Fruit fly (Drosophila melanogaster) whole organism: ENCODE data around the gene mor.

ENCODE experiments used
- CG8478 ChIP-seq: fragments of >200 bp; optimal IDR thresholded peaks from 2 replicates; lab custom pipeline; 2018; ENCODE audit warnings: inconsistent platforms
- Dll ChIP-seq: fragments of >200 bp; optimal IDR thresholded peaks from 2 replicates; lab custom pipeline; 2017
- EcR ChIP-seq, 2 experiments: fragments of >200 bp; optimal IDR thresholded peaks; 2 replicates each; lab custom pipeline; 2017; ENCODE audit warnings: missing biosample characterization in 2 of 2, missing genetic modification characterization in 2 of 2, missing genetic modification reagents in 2 of 2
- pan ChIP-seq: fragments of >200 bp; optimal IDR thresholded peaks from 2 replicates; lab custom pipeline; 2017
- psq ChIP-seq: fragments of >200 bp; optimal IDR thresholded peaks from 2 replicates; lab custom pipeline; 2017
- usp ChIP-seq: fragments of >200 bp; optimal IDR thresholded peaks from 2 replicates; lab custom pipeline; 2017; ENCODE audit warnings: missing biosample characterization, missing genetic modification characterization, mixed read lengths

The mor gene

DNA sequence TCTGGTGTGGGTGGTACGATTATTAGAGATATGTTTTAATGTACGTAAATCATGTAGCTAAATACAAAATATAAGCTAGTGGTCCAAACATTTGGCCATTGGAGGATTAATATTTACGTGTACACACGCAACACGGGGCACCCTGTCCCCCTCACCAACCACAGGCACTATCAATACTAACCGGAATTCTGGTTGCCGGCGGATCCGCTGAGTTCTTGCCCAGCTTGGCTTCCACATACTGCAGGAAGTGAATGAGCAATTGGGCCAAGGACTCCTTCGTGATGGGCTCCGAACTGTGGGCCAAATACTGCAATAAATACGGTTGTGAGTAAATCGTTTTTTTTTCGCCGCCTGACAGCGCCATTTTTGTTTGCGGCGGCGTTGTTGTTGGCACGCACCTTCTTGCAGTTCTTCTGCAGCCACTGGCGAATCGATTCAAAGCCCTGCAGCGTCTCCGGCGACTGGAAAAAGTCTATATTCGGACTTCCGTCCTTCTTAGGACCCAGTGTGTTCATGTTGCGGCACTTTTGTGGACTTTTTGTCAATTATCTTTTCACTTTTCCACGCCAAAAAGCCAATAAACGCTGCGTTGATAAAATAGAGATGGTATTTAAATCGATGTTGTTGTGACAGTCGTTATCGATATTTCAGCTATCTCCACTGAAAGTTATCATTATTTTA, at the start of gene mor:
mor (minus strand) TSS at position 616 of the 681 bp plus-strand sequence.
- peak; percentile 32 for TF ChIP-seq Dll (lab: Kevin White, UChicago)
- no peak for TF ChIP-seq usp
- no peak for TF ChIP-seq EcR (GFP tag; optimal IDR thresholded peaks at IDR 0.05; lab: Kevin White, UChicago)

DNA sequence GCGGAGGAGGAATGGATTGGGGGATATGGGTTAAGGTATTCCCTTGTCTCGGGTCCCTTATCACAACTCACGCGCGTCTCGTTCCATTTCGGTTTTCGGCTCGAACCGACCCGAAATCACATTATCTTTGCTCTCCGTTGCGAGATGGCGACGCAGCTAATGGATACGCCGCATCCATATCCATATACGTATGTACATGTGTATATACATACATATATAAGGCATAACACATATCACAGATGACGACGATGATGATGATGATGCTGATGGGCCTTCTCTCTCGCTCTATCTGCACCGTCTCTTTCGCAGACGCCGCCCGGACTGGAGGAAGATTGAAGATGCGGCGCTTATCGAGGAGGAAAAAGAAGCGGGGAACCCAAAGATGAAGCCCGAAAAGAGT, 49.3 kb upstream of the mor start:
- TF ChIP-seq EcR (GFP tag; optimal IDR thresholded peaks at IDR 0.05; lab: Kevin White, UChicago) (no peak), psq (lab: Kevin White, UChicago) (no peak), CG8478 (lab: Kevin White, UChicago) (no peak), Dll (lab: Kevin White, UChicago) (no peak), usp (no peak), pan (lab: Kevin White, UChicago) (no peak)

DNA sequence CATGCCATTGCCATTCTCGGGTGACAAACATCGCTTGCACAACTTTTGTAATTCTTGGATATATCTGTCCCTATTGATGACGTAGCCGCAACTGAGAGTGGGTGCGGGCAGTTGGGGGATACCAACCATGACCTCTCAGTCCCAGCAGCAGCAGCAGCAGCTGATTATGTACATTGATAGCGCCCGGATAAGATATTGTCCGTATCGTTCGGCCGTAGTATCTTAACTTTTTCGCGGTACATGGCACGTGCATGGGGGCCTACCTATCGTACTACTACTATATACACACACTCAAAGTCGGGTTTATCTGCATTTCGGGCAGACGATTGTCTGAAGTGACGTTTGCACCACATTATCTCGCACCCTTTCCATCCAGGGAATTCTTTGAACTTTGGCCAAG, 41.9 kb upstream of the mor start:
- TF ChIP-seq Dll (lab: Kevin White, UChicago) = no peak
- no peak for TF ChIP-seq CG8478 (lab: Kevin White, UChicago)
- TF ChIP-seq pan (lab: Kevin White, UChicago) = no peak
- no peak for TF ChIP-seq EcR (GFP tag; optimal IDR thresholded peaks at IDR 0.05; lab: Kevin White, UChicago)
- no peak for TF ChIP-seq usp
- no peak for TF ChIP-seq psq (lab: Kevin White, UChicago)

DNA sequence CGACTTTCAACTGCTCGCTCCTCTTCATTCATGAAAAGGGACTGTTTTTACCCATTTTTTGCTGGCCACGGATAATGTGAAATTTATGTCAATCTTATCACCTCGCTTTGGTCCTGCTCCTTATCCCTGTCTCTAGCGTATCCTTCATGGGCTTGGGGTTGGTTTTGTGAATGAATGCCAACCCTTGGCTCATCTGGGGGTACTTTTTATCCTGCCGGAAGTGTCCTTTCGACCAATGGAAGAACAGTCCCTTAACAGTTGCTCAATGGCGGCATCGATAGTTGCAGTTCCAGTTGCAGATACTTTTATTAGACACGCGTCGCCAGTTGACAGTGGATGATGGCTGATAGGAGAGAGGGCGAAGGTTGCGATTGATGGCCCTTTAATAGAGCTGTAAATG, 40.9 kb upstream of the mor start:
- TF ChIP-seq psq (lab: Kevin White, UChicago) (no peak), EcR (GFP tag; optimal IDR thresholded peaks at IDR 0.05; lab: Kevin White, UChicago) (no peak), Dll (lab: Kevin White, UChicago) (no peak), CG8478 (lab: Kevin White, UChicago) (no peak)

DNA sequence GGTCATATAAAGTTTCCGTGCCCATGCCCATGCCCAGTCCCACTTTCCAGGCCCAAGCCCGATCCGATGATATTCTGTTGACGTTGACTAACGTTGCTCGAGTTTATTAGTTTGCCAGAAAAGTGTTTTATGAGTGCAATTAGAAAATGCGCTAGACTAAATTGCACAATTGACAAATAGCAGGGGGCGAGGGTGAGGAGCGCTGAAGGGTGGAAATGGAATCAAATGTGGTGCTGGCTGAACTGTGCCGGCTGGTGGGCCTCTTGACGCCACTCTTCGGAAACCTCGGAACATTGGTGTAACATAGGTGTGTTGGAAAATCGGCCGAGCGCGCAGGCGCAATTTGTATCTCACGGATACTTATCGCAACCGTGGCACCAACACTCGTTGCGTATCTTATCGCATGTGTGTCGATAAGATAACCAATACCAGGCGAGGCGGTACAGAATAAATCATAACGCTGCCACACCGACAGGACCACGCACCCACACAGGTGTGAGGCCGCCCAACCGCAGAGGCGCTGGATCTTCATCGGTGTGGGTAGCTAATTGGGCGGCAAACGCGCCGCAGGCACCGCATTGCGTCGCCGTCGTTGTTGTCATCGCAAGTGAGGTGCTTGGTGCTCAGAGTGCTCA, 39.1 kb upstream of the mor start:
- TF ChIP-seq pan (lab: Kevin White, UChicago) (no peak), Dll (lab: Kevin White, UChicago) (no peak), usp (no peak), EcR (GFP tag; optimal IDR thresholded peaks at IDR 0.05; lab: Kevin White, UChicago) (no peak), psq (lab: Kevin White, UChicago) (no peak), CG8478 (lab: Kevin White, UChicago) (no peak)

DNA sequence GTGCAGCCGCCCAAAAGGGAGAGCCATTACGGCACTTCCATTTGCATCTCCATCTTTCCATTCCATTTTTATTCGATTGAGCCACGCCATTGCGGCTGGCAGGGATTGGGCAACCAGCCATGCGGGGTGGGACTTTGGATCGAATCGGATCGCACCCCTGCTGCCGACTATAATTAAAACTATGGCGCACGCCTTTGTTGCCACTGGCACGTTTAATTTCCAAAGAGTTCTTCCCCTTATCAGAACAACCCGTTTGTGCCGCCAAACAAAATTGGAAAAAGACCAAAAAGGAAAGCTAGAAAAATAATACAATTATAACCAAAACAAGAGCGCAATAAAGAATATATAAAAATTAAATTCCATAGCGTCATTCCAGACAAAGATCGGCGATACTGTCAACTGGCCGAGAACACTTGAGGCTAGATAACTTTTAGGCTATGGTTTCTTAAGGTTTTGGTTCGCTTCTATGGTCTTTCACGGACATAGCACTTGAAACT, 37.3 kb upstream of the mor start:
- no peak for TF ChIP-seq EcR (GFP tag; optimal IDR thresholded peaks at IDR 0.05; lab: Kevin White, UChicago)
- no peak for TF ChIP-seq Dll (lab: Kevin White, UChicago)
- no peak for TF ChIP-seq psq (lab: Kevin White, UChicago)

DNA sequence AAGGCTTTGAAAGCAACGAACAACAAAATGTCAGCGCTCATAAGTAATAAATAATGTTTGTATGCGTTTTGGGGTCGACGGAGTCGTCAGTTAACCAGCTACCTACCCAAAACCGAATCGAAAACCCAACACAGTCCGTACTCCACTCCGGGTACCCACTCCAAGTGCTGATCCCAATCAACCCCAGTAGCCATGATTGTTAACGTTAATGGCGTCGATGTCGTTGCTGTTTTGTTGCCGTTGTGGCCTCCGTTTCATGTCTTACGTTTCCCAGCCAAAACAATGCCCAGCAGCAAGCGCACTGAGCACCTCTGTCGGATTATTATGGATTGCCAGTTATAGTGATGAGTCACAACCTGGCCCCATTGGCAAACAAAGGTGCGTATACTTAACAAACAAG, 36.3 kb upstream of the mor start, which contains the start of gene GATAe:
GATAe (plus strand) TSS at position 76 of the 400 bp plus-strand sequence.
- TF ChIP-seq Dll (lab: Kevin White, UChicago) (no peak), EcR (GFP tag; optimal IDR thresholded peaks at IDR 0.05; lab: Kevin White, UChicago) (no peak), psq (lab: Kevin White, UChicago) (no peak), CG8478 (lab: Kevin White, UChicago) (no peak), usp (no peak), pan (lab: Kevin White, UChicago) (no peak)

DNA sequence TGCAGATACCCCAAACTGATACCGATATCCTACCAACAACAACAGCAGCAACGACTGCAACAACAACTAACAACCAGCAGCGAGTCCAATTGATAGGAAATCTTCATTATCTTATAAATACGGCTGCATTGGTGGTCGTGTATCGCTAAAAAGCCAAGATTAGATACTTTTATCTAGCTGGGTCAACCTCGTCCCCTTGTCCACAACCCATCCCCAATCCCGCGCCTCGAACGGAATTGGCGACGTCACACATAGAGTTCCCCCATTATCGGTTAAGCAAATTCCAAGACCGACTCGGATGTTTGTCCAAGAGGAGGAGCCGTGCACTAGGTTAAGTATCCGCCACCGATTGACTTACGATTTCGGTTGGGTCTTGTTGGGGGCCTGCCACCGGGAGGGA, 35.6 kb upstream of the mor start:
- TF ChIP-seq EcR (GFP tag; optimal IDR thresholded peaks at IDR 0.05; lab: Kevin White, UChicago) (no peak), usp (no peak)

DNA sequence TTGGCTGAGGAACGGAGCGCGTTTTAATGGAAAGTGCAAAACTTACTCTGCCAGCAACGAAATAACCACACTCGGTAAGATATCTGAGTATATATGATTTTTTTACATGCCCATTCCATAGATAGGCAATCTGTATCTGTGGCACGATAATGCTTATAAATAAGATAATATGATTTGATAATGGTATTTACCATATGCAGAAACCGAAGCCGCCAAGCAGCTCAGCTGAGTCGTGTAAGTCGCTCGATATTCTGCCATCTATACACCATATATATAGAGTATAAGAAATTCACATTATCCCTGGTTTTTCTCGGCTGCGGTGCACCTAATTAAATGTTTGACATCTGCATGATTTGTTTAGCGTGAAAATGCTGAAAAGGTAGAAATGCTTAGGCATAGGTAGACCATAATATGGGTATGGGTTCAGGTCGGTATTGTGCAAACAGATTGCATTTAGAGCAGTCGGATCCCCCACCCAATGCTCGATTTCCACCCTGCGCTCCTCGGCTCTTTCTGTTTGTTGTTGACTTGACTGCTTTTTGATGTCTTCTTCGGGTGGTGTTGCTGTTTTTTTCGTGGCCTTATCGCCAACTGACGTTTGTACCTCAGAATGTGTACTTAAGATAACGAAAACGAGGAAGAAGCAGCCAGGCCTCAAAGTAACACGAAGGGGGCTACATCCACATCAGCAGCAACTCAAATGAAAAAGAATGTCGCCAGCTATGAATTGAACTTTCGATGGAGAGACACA, 34.3 kb upstream of the mor start:
- TF ChIP-seq EcR (GFP tag; optimal IDR thresholded peaks at IDR 0.05; lab: Kevin White, UChicago) = no peak

DNA sequence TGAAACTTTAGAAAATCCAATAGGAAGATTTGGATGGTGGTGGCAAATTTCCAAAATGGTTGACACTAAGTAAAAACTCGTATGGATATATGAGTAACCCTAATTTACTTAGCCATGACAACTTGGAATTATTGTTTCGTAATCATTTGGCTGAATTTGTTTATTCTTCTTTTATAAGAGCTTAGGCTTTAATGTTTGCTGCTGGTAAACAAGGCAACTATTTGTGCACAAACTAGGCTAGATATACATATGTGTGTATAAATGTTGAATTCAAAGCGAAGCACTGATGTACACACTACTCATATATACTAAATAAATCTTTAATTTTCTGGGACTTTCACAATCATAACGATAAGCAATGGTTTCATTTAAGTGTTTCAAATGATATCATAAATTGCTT, 33.2 kb upstream of the mor start:
- TF ChIP-seq CG8478 (lab: Kevin White, UChicago) (no peak), pan (lab: Kevin White, UChicago) (no peak), EcR (GFP tag; optimal IDR thresholded peaks at IDR 0.05; lab: Kevin White, UChicago) (no peak), usp (no peak), psq (lab: Kevin White, UChicago) (no peak), Dll (lab: Kevin White, UChicago) (no peak)

DNA sequence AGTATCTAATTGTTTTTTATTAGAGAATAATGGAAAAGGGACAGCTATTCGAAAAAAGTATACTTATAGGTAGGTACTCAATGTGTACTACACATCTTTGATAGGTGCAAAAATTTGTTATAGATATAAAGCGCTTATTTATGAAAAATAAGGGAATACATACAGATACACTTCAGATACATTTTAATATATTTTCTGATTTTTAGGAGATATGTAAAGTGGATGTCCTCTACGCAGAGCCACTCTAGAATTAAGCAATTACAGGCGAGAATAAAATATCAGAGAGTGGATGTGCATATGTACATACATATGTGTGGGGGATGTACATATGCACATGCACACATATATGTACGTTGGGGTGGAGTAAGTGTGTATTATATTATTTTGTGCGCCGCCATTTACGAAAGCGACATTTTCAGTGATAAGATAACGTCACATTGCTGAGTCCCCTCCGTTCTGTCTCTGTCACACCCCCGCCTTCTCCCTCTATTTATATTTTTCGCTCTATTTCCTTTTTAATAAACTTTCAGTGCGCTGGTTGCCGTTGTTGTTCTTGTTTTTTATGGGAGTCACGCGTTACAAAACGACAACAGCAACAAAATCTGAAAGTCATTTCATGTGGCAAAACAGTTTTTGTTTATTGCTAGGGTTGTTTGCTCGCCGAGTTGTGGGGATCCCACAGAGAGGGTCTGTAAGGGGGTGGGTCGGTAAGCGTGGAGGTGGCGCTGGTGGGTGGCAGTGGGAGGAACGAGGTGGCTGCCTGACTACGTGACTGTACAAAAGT, 32.2 kb upstream of the mor start:
- no peak for TF ChIP-seq usp
- TF ChIP-seq Dll (lab: Kevin White, UChicago) = no peak
- no peak for TF ChIP-seq CG8478 (lab: Kevin White, UChicago)
- TF ChIP-seq EcR (GFP tag; optimal IDR thresholded peaks at IDR 0.05; lab: Kevin White, UChicago) = no peak
- TF ChIP-seq pan (lab: Kevin White, UChicago) = no peak
- no peak for TF ChIP-seq psq (lab: Kevin White, UChicago)
